Worm (Caenorhabditis elegans) whole organism, L1 larva: ENCODE results near the gene clec-2.
A peak's percentile ranks its signal among the peaks of the same experiment; 100 is the strongest.

ENCODE experiments used
- aha-1 ChIP-seq: fragments of 150-350 bp; optimal IDR thresholded peaks from 2 replicates; lab custom pipeline; 2014; ENCODE audit warnings: missing biosample characterization, missing genetic modification characterization
- blmp-1 ChIP-seq: fragments of 150-350 bp; optimal IDR thresholded peaks from 2 replicates; lab custom pipeline; 2014; ENCODE audit warnings: missing biosample characterization, missing genetic modification characterization
- ceh-8 ChIP-seq: fragments of 200-800 bp; sonication (Bioruptor generic); optimal IDR thresholded peaks from 2 replicates; lab custom pipeline; 2018; ENCODE audit warnings: mild to moderate bottlenecking, missing genetic modification characterization, moderate library complexity, missing compliant biosample characterization
- ceh-82 ChIP-seq, 3 experiments: fragments of 150-350 bp in 1 of 3; sonication (generic microtip) in 2 of 3; optimal IDR thresholded peaks; 2 replicates each; lab custom pipeline; 2014 to 2017; ENCODE audit warnings: missing biosample characterization in 3 of 3, missing genetic modification characterization in 3 of 3
- ceh-88 ChIP-seq: fragments of 200-800 bp; sonication (Bioruptor generic); IDR thresholded peaks from 2 replicates; pipeline ENCODE4 v1.3.6; 2022; ENCODE audit warnings: missing genetic modification characterization, missing compliant biosample characterization
- ces-1 ChIP-seq: fragments of 150-350 bp; optimal IDR thresholded peaks from 2 replicates; lab custom pipeline; 2014; ENCODE audit warnings: missing biosample characterization, missing genetic modification reagents, missing genetic modification characterization
- dpl-1 ChIP-seq, 3 experiments: fragments of 150-350 bp in 2 of 3; sonication (generic microtip) in 1 of 3; optimal IDR thresholded peaks; 2 replicates each; lab custom pipeline; 2014 to 2017; ENCODE audit warnings: missing biosample characterization in 3 of 3, missing genetic modification characterization in 3 of 3, missing genetic modification reagents in 3 of 3
- efl-1 ChIP-seq, 4 experiments: fragments of 150-350 bp; optimal IDR thresholded peaks in 3 of 4; peaks in 1 of 4; 1 replicate in 1 of 4; 2 replicates in 3 of 4; lab custom pipeline; 2014; ENCODE audit warnings: missing biosample characterization in 2 of 4, missing genetic modification characterization in 2 of 4, missing genetic modification reagents in 2 of 4
- egl-13 ChIP-seq: sonication (generic microtip); optimal IDR thresholded peaks from 2 replicates; lab custom pipeline; 2016; ENCODE audit warnings: missing genotype, missing genetic modification reagents, missing genetic modification characterization, missing compliant biosample characterization
- elt-2 ChIP-seq: sonication (generic microtip); optimal IDR thresholded peaks from 2 replicates; lab custom pipeline; 2016; ENCODE audit warnings: missing genetic modification characterization, mild to moderate bottlenecking, inconsistent platforms, missing compliant biosample characterization, missing genetic modification reagents
- fos-1 ChIP-seq: fragments of 150-350 bp; optimal IDR thresholded peaks from 2 replicates; lab custom pipeline; 2014; ENCODE audit warnings: missing biosample characterization, missing genetic modification characterization
- grh-1 ChIP-seq: fragments of 200-800 bp; sonication (Bioruptor generic); IDR thresholded peaks from 2 replicates; pipeline ENCODE4 v1.3.6; 2022; ENCODE audit warnings: missing genetic modification reagents, missing genetic modification characterization, missing compliant biosample characterization
- hlh-17 ChIP-seq: fragments of 200-800 bp; sonication (Bioruptor generic); optimal IDR thresholded peaks from 2 replicates; lab custom pipeline; 2018; ENCODE audit warnings: missing genetic modification characterization, mild to moderate bottlenecking, missing compliant biosample characterization, moderate library complexity, borderline replicate concordance
- hlh-4 ChIP-seq: sonication (generic microtip); optimal IDR thresholded peaks from 2 replicates; lab custom pipeline; 2016; ENCODE audit warnings: mild to moderate bottlenecking, missing genetic modification characterization, missing compliant biosample characterization
- irx-1 ChIP-seq: sonication (generic microtip); optimal IDR thresholded peaks from 2 replicates; lab custom pipeline; 2016; ENCODE audit warnings: missing genetic modification characterization, missing compliant biosample characterization
- lin-14 ChIP-seq: fragments of 200-800 bp; sonication (Bioruptor generic); optimal IDR thresholded peaks from 2 replicates; lab custom pipeline; 2018; ENCODE audit warnings: mild to moderate bottlenecking, missing genetic modification characterization, moderate library complexity, missing compliant biosample characterization
- lin-15B ChIP-seq: fragments of 150-350 bp; sonication (generic microtip); optimal IDR thresholded peaks from 3 replicates; lab custom pipeline; 2014; ENCODE audit warnings: missing biosample characterization, missing genetic modification characterization
- lin-35 ChIP-seq, 2 experiments: fragments of 150-350 bp; optimal IDR thresholded peaks; 2 replicates each; lab custom pipeline; 2014; ENCODE audit warnings: missing biosample characterization in 2 of 2, missing genetic modification characterization in 2 of 2, missing genetic modification reagents in 2 of 2
- lsy-2 ChIP-seq, 2 experiments: fragments of 150-350 bp; optimal IDR thresholded peaks; 2 replicates each; lab custom pipeline; 2014; ENCODE audit warnings: missing biosample characterization in 2 of 2, missing genetic modification characterization in 2 of 2
- mef-2 ChIP-seq: fragments of 150-350 bp; optimal IDR thresholded peaks from 2 replicates; lab custom pipeline; 2014; ENCODE audit warnings: missing biosample characterization, missing genetic modification characterization
- nhr-11 ChIP-seq: fragments of 150-350 bp; optimal IDR thresholded peaks from 2 replicates; lab custom pipeline; 2014; ENCODE audit warnings: missing biosample characterization, missing genetic modification characterization
- nhr-19 ChIP-seq: fragments of 200-800 bp; sonication (Bioruptor generic); conservative IDR thresholded peaks from 2 replicates; pipeline ENCODE4 v1.3.6; 2022; ENCODE audit warnings: missing genetic modification characterization, missing compliant biosample characterization
- nhr-237 ChIP-seq: fragments of 150-350 bp; optimal IDR thresholded peaks from 2 replicates; lab custom pipeline; 2014; ENCODE audit warnings: missing biosample characterization, missing genetic modification characterization
- nhr-28 ChIP-seq: fragments of 150-350 bp; optimal IDR thresholded peaks from 2 replicates; lab custom pipeline; 2014; ENCODE audit warnings: missing biosample characterization, missing genetic modification characterization
- nhr-47 ChIP-seq: sonication (generic microtip); optimal IDR thresholded peaks from 2 replicates; lab custom pipeline; 2016; ENCODE audit warnings: mild to moderate bottlenecking, missing genetic modification characterization, moderate library complexity, missing compliant biosample characterization
- nhr-71 ChIP-seq: sonication (generic microtip); optimal IDR thresholded peaks from 2 replicates; lab custom pipeline; 2016; ENCODE audit warnings: mild to moderate bottlenecking, missing genetic modification characterization, moderate library complexity, missing compliant biosample characterization
- nhr-76 ChIP-seq: sonication (generic microtip); optimal IDR thresholded peaks from 2 replicates; lab custom pipeline; 2017; ENCODE audit warnings: missing biosample characterization, missing genetic modification characterization
- nhr-77 ChIP-seq: fragments of 150-350 bp; optimal IDR thresholded peaks from 2 replicates; lab custom pipeline; 2014; ENCODE audit warnings: missing biosample characterization, missing genetic modification characterization
- nhr-84 ChIP-seq: sonication (generic microtip); optimal IDR thresholded peaks from 2 replicates; lab custom pipeline; 2017; ENCODE audit warnings: missing biosample characterization, missing genetic modification characterization
- snu-23 ChIP-seq: sonication (generic microtip); optimal IDR thresholded peaks from 2 replicates; lab custom pipeline; 2016; ENCODE audit warnings: missing genetic modification characterization, missing compliant biosample characterization
- sox-4 ChIP-seq: sonication (generic microtip); optimal IDR thresholded peaks from 2 replicates; lab custom pipeline; 2016; ENCODE audit warnings: missing genetic modification characterization, missing compliant biosample characterization
- tlp-1 ChIP-seq: fragments of 150-350 bp; optimal IDR thresholded peaks from 2 replicates; lab custom pipeline; 2014; ENCODE audit warnings: missing biosample characterization, missing genetic modification characterization
- unc-30 ChIP-seq: sonication (generic microtip); optimal IDR thresholded peaks from 2 replicates; lab custom pipeline; 2017; ENCODE audit warnings: missing biosample characterization, missing genetic modification characterization
- ztf-11 ChIP-seq, 2 experiments: sonication (generic microtip); optimal IDR thresholded peaks; 2 replicates each; lab custom pipeline; 2016 to 2017; ENCODE audit warnings: missing genetic modification characterization in 2 of 2, missing biosample characterization in 1 of 2, missing compliant biosample characterization in 1 of 2
- ztf-4 ChIP-seq: fragments of 150-350 bp; optimal IDR thresholded peaks from 2 replicates; lab custom pipeline; 2014; ENCODE audit warnings: missing biosample characterization, missing genetic modification characterization

The clec-2 gene

ce11 chrII:3063984-3064383, 40.8 kb upstream of the clec-2 start:
- TF ChIP-seq lin-15B (tag; lab: Kevin White, UChicago): no peak
- TF ChIP-seq efl-1 (optimal IDR thresholded peaks at IDR 0.05; lab: Kevin White, UChicago): no peak
- no peak for TF ChIP-seq efl-1 (GFP tag; optimal IDR thresholded peaks at IDR 0.05 in 1 of 2; lab: Kevin White, UChicago)
- no peak for TF ChIP-seq tlp-1 (tag; lab: Kevin White, UChicago)
- no peak for TF ChIP-seq grh-1 (GFP tag; lab: Robert Waterston, UW)
- TF ChIP-seq elt-2 (tag; lab: Kevin White, UChicago): no peak
- TF ChIP-seq irx-1 (tag; lab: Kevin White, UChicago): no peak
- TF ChIP-seq sox-4: no peak
- no peak for TF ChIP-seq nhr-77 (tag; lab: Kevin White, UChicago)
- no peak for TF ChIP-seq egl-13 (tag; lab: Kevin White, UChicago)
- TF ChIP-seq ceh-88: no peak
- TF ChIP-seq nhr-237 (tag; lab: Kevin White, UChicago): no peak
- TF ChIP-seq lsy-2 (tag; optimal IDR thresholded peaks at IDR 0.05; lab: Kevin White, UChicago): no peak
- no peak for TF ChIP-seq ceh-8
- no peak for TF ChIP-seq nhr-71 (tag; lab: Kevin White, UChicago)
- no peak for TF ChIP-seq fos-1 (tag; lab: Kevin White, UChicago)
- TF ChIP-seq blmp-1 (tag; lab: Kevin White, UChicago): no peak

- TF ChIP-seq mef-2: no peak
Observed at ce11 chrII:3063366-3063765, 40.1 kb upstream of the clec-2 start.

ce11 chrII:3062876-3063275, 39.6 kb upstream of the clec-2 start:
- TF ChIP-seq hlh-17 (GFP tag; lab: Kevin White, UChicago) (no peak), grh-1 (GFP tag; lab: Robert Waterston, UW) (no peak), lin-15B (tag; lab: Kevin White, UChicago) (no peak), ztf-4 (tag; lab: Kevin White, UChicago) (no peak), dpl-1 (GFP tag; optimal IDR thresholded peaks at IDR 0.05; lab: Kevin White, UChicago) (no peak), nhr-77 (tag; lab: Kevin White, UChicago) (no peak), lin-14 (GFP tag; lab: Kevin White, UChicago) (no peak), ztf-11 (tag; optimal IDR thresholded peaks at IDR 0.05; lab: Kevin White, UChicago) (no peak), aha-1 (tag; lab: Kevin White, UChicago) (no peak), ceh-82 (tag; optimal IDR thresholded peaks at IDR 0.05; lab: Kevin White, UChicago) (no peak)

DNA sequence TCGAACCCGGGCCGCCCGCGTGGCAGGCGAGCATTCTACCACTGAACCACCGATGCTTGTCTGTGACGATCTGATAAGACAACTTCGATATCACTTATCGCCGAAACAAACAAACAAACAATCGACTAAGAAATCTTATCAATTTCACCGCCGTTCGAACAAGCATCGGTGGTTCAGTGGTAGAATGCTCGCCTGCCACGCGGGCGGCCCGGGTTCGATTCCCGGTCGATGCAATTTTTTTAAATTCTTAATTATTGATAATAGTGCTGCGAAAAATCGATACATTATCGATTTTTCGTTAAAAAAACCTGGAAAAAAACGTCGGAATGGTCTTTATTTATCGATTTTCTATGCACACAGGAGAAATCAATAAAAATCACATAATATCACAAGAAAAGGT, 39.0 kb upstream of the clec-2 start:
- TF ChIP-seq ces-1 (GFP tag; lab: Kevin White, UChicago) (no peak), lsy-2 (tag; optimal IDR thresholded peaks at IDR 0.05; lab: Kevin White, UChicago) (peak in 1 of 2 experiments; percentile 42), nhr-19 (GFP tag; lab: Robert Waterston, UW) (no peak), nhr-84 (tag; lab: Kevin White, UChicago) (no peak), lin-35 (GFP tag; optimal IDR thresholded peaks at IDR 0.05; lab: Kevin White, UChicago) (peak in 1 of 2 experiments; percentile 3), snu-23 (no peak), grh-1 (GFP tag; lab: Robert Waterston, UW) (no peak), fos-1 (tag; lab: Kevin White, UChicago) (no peak), unc-30 (tag; lab: Kevin White, UChicago) (no peak), nhr-28 (tag; lab: Kevin White, UChicago) (no peak), hlh-4 (tag; lab: Kevin White, UChicago) (no peak), aha-1 (tag; lab: Kevin White, UChicago) (no peak), nhr-11 (tag; lab: Kevin White, UChicago) (no peak), elt-2 (tag; lab: Kevin White, UChicago) (peak; percentile 45), nhr-76 (tag; lab: Kevin White, UChicago) (no peak), nhr-47 (tag; lab: Kevin White, UChicago) (no peak)
- TF ChIP-seq, all 84 proteins: peak for 3
